Worm (Caenorhabditis elegans) whole organism, L1 larva: ENCODE data around the gene srz-29.

Experiments
- Y116A8C.19 ChIP-seq: sonication (generic microtip); optimal IDR thresholded peaks from 2 replicates; lab custom pipeline; 2016; ENCODE audit warnings: missing compliant biosample characterization, missing genetic modification characterization, borderline replicate concordance
- aly-2 ChIP-seq: fragments of 150-350 bp; optimal IDR thresholded peaks from 2 replicates; lab custom pipeline; 2014; ENCODE audit warnings: missing biosample characterization, missing genetic modification characterization
- fkh-10 ChIP-seq: sonication (generic microtip); optimal IDR thresholded peaks from 2 replicates; lab custom pipeline; 2017; ENCODE audit warnings: missing biosample characterization, missing genetic modification reagents, missing genetic modification characterization
- fos-1 ChIP-seq: fragments of 150-350 bp; optimal IDR thresholded peaks from 2 replicates; lab custom pipeline; 2014; ENCODE audit warnings: missing biosample characterization, missing genetic modification characterization
- hlh-17 ChIP-seq: fragments of 200-800 bp; sonication (Bioruptor generic); optimal IDR thresholded peaks from 2 replicates; lab custom pipeline; 2018; ENCODE audit warnings: missing genetic modification characterization, mild to moderate bottlenecking, missing compliant biosample characterization, moderate library complexity, borderline replicate concordance
- lin-13 ChIP-seq: fragments of 150-350 bp; optimal IDR thresholded peaks from 2 replicates; lab custom pipeline; 2014; ENCODE audit warnings: missing biosample characterization, missing genetic modification reagents, missing genetic modification characterization
- lin-14 ChIP-seq: fragments of 200-800 bp; sonication (Bioruptor generic); optimal IDR thresholded peaks from 2 replicates; lab custom pipeline; 2018; ENCODE audit warnings: mild to moderate bottlenecking, missing genetic modification characterization, moderate library complexity, missing compliant biosample characterization
- mep-1 ChIP-seq: fragments of 150-350 bp; optimal IDR thresholded peaks from 2 replicates; lab custom pipeline; 2014; ENCODE audit warnings: missing biosample characterization, missing genetic modification characterization
- nhr-47 ChIP-seq: sonication (generic microtip); optimal IDR thresholded peaks from 2 replicates; lab custom pipeline; 2016; ENCODE audit warnings: mild to moderate bottlenecking, missing genetic modification characterization, moderate library complexity, missing compliant biosample characterization
- skn-1 ChIP-seq: fragments of 150-350 bp; optimal IDR thresholded peaks from 2 replicates; lab custom pipeline; 2014; ENCODE audit warnings: missing biosample characterization, missing genetic modification characterization
- snpc-4 ChIP-seq: fragments of 150-350 bp; optimal IDR thresholded peaks from 2 replicates; lab custom pipeline; 2014; ENCODE audit warnings: missing biosample characterization, missing genetic modification characterization
- sptf-1 ChIP-seq: fragments of 150-350 bp; optimal IDR thresholded peaks from 2 replicates; lab custom pipeline; 2014; ENCODE audit warnings: missing biosample characterization, missing genetic modification characterization
- ztf-4 ChIP-seq: fragments of 150-350 bp; optimal IDR thresholded peaks from 2 replicates; lab custom pipeline; 2014; ENCODE audit warnings: missing biosample characterization, missing genetic modification characterization

- TF ChIP-seq lin-14 (no peak), ztf-4 (tag; lab: Kevin White, UChicago) (no peak), aly-2 (no peak), hlh-17 (GFP tag; lab: Kevin White, UChicago) (no peak), mep-1 (no peak), snpc-4 (tag; lab: Kevin White, UChicago) (no peak), fos-1 (tag; lab: Kevin White, UChicago) (no peak), sptf-1 (tag; lab: Kevin White, UChicago) (no peak), nhr-47 (tag; lab: Kevin White, UChicago) (no peak), Y116A8C.19 (tag; lab: Kevin White, UChicago) (no peak), fkh-10 (GFP tag; lab: Kevin White, UChicago) (no peak), lin-13 (GFP tag; lab: Kevin White, UChicago) (no peak), skn-1 (tag; lab: Kevin White, UChicago) (no peak)
These were observed 39.1 kb upstream of the srz-29 start for ce11 chrIV:13684827-13685226.
